Fruit fly (Drosophila melanogaster) Kc167 (cell line): ENCODE results near the gene CG31233.

ENCODE experiments used
- Myc ChIP-seq: fragments of >200 bp; optimal IDR thresholded peaks from 2 replicates; lab custom pipeline; 2017; ENCODE audit warnings: missing external identifiers
- Sin3A ChIP-seq: fragments of >200 bp; optimal IDR thresholded peaks from 2 replicates; lab custom pipeline; 2018; ENCODE audit warnings: missing external identifiers
- h ChIP-seq: fragments of >200 bp; optimal IDR thresholded peaks from 3 replicates; lab custom pipeline; 2018; ENCODE audit warnings: missing external identifiers
- insv ChIP-seq: fragments of >200 bp; optimal IDR thresholded peaks from 3 replicates; lab custom pipeline; 2018; ENCODE audit warnings: missing external identifiers
- psq ChIP-seq: fragments of >200 bp; optimal IDR thresholded peaks from 2 replicates; lab custom pipeline; 2017; ENCODE audit warnings: missing external identifiers
- ttk ChIP-seq: sonication (Bioruptor generic); optimal IDR thresholded peaks from 2 replicates; lab custom pipeline; 2017; ENCODE audit warnings: missing external identifiers

The CG31233 gene

dm6 chr3R:21748954-21749920 is at the start of gene CG31233:
TSS of gene CG31233 (plus strand) at chr3R:21749853.
- TF ChIP-seq Sin3A (lab: Kevin White, UChicago) (no peak), insv (lab: Kevin White, UChicago) (no peak), Myc (lab: Kevin White, UChicago) (no peak), ttk (lab: Kevin White, UChicago) (no peak), h (lab: Kevin White, UChicago) (no peak), psq (lab: Kevin White, UChicago) (no peak)

- TF ChIP-seq ttk (lab: Kevin White, UChicago), result no peak
- TF ChIP-seq Myc (lab: Kevin White, UChicago), result no peak
- no peak for TF ChIP-seq h (lab: Kevin White, UChicago)
- TF ChIP-seq insv (lab: Kevin White, UChicago), result no peak
- no peak for TF ChIP-seq Sin3A (lab: Kevin White, UChicago)
- no peak for TF ChIP-seq psq (lab: Kevin White, UChicago)
Observed at dm6 chr3R:21700458-21700857, 49.2 kb upstream of the CG31233 start.

- TF ChIP-seq ttk (lab: Kevin White, UChicago) (no peak), h (lab: Kevin White, UChicago) (no peak), psq (lab: Kevin White, UChicago) (no peak), Myc (lab: Kevin White, UChicago) (no peak), insv (lab: Kevin White, UChicago) (no peak), Sin3A (lab: Kevin White, UChicago) (no peak)
Observed at dm6 chr3R:21701529-21701928, 48.1 kb upstream of the CG31233 start.

DNA sequence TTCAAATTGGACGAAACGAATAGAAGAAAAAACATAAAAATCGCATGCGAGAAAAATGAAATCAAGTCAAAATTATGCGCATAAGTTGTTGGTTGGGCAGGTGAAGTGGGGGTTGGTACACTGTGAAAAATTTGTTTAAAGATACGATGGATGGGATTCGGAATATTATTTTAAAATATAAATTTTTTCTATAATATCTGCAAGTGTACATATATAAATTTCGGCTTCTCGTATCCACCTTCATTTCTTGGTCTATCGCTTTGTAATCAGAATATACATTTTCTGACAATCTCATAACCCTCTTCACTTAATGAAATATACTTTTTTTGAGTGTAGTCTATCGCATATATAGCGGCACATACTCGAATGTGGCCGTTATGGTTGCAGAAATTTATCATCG is 46.3 kb upstream of the CG31233 start:
- no peak for TF ChIP-seq psq (lab: Kevin White, UChicago)
- TF ChIP-seq h (lab: Kevin White, UChicago), result no peak
- TF ChIP-seq Myc (lab: Kevin White, UChicago), result no peak
- TF ChIP-seq Sin3A (lab: Kevin White, UChicago), result no peak
- no peak for TF ChIP-seq ttk (lab: Kevin White, UChicago)
- no peak for TF ChIP-seq insv (lab: Kevin White, UChicago)

dm6 chr3R:21704439-21704838 is 45.2 kb upstream of the CG31233 start:
- TF ChIP-seq insv (lab: Kevin White, UChicago) (no peak), ttk (lab: Kevin White, UChicago) (no peak)

dm6 chr3R:21719420-21719933 is 30.2 kb upstream of the CG31233 start, which contains the start of gene CG31176:
TSS of gene CG31176 (minus strand) at chr3R:21719660.
- no peak for TF ChIP-seq insv (lab: Kevin White, UChicago)
- TF ChIP-seq Myc (lab: Kevin White, UChicago), result no peak

DNA sequence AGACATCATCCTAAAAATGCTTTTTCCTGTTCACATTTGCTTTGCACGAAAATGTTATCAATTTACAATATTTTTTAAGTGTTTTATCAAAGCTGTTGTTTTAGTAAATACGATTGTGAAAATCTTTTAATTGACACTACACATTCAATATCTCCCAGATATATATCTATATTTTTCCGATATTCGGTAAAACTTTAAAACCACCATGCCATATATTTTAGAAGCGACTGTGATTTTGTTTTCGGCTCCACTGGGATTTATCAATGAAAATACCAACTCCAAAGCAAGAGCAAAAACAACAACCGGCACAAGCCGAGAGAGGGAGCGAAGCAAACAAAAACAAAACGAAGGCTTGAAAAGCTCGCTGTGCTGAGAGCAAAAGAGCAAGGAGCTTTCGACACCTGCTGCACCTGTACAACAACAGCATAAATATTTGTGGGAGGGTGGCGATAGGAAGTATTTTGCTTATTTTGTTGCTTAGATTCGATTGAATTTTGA is 29.7 kb upstream of the CG31233 start:
- TF ChIP-seq Sin3A (lab: Kevin White, UChicago) (no peak), Myc (lab: Kevin White, UChicago) (no peak), h (lab: Kevin White, UChicago) (no peak), ttk (lab: Kevin White, UChicago) (no peak), psq (lab: Kevin White, UChicago) (no peak), insv (lab: Kevin White, UChicago) (no peak)

DNA sequence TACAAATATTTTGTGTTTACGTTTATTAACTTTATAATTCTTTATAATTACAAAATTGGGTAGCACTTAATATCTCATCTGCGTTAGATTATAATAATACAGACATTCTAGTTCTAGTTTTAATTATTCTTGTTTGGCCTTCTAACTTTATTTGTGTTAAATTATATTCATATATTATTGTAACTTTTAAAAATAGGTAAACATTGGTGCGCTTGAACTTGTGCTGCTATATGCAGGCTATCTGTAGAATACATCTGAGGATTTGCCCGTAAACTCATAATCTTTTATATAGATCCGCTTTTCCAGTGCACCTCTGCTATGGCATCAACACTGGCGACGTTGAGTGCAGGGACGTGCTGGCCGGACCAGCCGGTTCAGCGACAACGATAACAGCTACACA is 27.2 kb upstream of the CG31233 start:
- TF ChIP-seq Sin3A (lab: Kevin White, UChicago) (no peak), Myc (lab: Kevin White, UChicago) (no peak), h (lab: Kevin White, UChicago) (no peak), insv (lab: Kevin White, UChicago) (no peak), ttk (lab: Kevin White, UChicago) (no peak), psq (lab: Kevin White, UChicago) (no peak)

- TF ChIP-seq Sin3A (lab: Kevin White, UChicago), result no peak
- no peak for TF ChIP-seq psq (lab: Kevin White, UChicago)
- TF ChIP-seq Myc (lab: Kevin White, UChicago), result no peak
- no peak for TF ChIP-seq ttk (lab: Kevin White, UChicago)
- TF ChIP-seq insv (lab: Kevin White, UChicago), result no peak
- TF ChIP-seq h (lab: Kevin White, UChicago), result no peak
Observed at dm6 chr3R:21726593-21726992, 23.1 kb upstream of the CG31233 start.

DNA sequence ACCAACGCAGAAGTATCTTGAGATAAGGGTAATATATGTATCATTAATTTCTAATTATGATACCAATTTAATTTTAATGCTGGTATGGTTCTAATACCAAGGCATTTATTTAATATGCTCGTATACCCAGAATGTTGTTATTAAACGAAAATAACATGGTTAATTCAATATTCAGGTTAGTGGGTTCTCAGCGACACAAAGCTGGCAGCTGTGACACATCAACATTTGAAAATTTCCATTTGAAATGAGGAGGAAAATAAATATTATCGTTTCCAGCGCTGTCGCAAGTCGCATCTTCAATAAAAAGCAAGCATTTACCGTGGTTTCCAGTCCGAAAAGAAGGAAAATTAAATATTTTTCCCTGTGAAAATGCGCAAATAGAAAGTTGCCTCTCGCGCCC is 18.7 kb upstream of the CG31233 start:
- TF ChIP-seq insv (lab: Kevin White, UChicago) (no peak), ttk (lab: Kevin White, UChicago) (no peak), psq (lab: Kevin White, UChicago) (no peak), Myc (lab: Kevin White, UChicago) (no peak), Sin3A (lab: Kevin White, UChicago) (no peak)

dm6 chr3R:21731682-21732081 is 18.0 kb upstream of the CG31233 start:
- TF ChIP-seq psq (lab: Kevin White, UChicago) (no peak), Myc (lab: Kevin White, UChicago) (no peak), ttk (lab: Kevin White, UChicago) (no peak), Sin3A (lab: Kevin White, UChicago) (no peak), h (lab: Kevin White, UChicago) (no peak), insv (lab: Kevin White, UChicago) (no peak)
